Worm (Caenorhabditis elegans): Measurements from ENCODE around the gene tag-241.

- TF ChIP-seq hlh-4 (tag; optimal IDR thresholded peaks at IDR 0.05): no peak
- no peak for TF ChIP-seq egl-27 (tag; optimal IDR thresholded peaks at IDR 0.05)
- TF ChIP-seq unc-130 (tag; optimal IDR thresholded peaks at IDR 0.05): no peak
- no peak for TF ChIP-seq lsy-2 (tag; optimal IDR thresholded peaks at IDR 0.05)
- no peak for TF ChIP-seq zag-1 (tag; optimal IDR thresholded peaks at IDR 0.05)
- no peak for TF ChIP-seq nhr-237 (tag; optimal IDR thresholded peaks at IDR 0.05)
- no peak for TF ChIP-seq ama-1 (optimal IDR thresholded peaks at IDR 0.05)
- TF ChIP-seq jun-1 (tag; optimal IDR thresholded peaks at IDR 0.05): no peak
- TF ChIP-seq rnt-1 (tag; optimal IDR thresholded peaks at IDR 0.05): no peak
These were observed at the start of gene tag-241 for ce11 chrX:11823704-11824103.

Data from whole organism, L1 larva.